Worm (Caenorhabditis elegans) whole organism, L2 larva: ENCODE results near the gene Y39A3B.8.

Source experiments
- ZK546.5 ChIP-seq: sonication (generic microtip); optimal IDR thresholded peaks from 2 replicates; lab custom pipeline; 2017; ENCODE audit warnings: missing biosample characterization, missing genetic modification characterization
- ama-1 ChIP-seq: fragments of 150-350 bp; optimal IDR thresholded peaks from 2 replicates; lab custom pipeline; 2018; ENCODE audit warnings: inconsistent platforms
- blmp-1 ChIP-seq: sonication (generic microtip); optimal IDR thresholded peaks from 2 replicates; lab custom pipeline; 2017; ENCODE audit warnings: missing genetic modification characterization, mild to moderate bottlenecking, missing compliant biosample characterization, antibody characterized with exemption, moderate library complexity; ENCODE audit not compliant: insufficient read depth
- ceh-16 ChIP-seq: fragments of 150-350 bp; optimal IDR thresholded peaks from 2 replicates; lab custom pipeline; 2014; ENCODE audit warnings: missing biosample characterization, missing genetic modification characterization
- egl-27 ChIP-seq: sonication (generic microtip); optimal IDR thresholded peaks from 3 replicates; lab custom pipeline; 2017; ENCODE audit warnings: missing biosample characterization, missing genetic modification reagents, missing genetic modification characterization
- lin-39 ChIP-seq: fragments of 150-350 bp; optimal IDR thresholded peaks from 2 replicates; lab custom pipeline; 2014; ENCODE audit warnings: missing biosample characterization, missing genetic modification reagents, missing genetic modification characterization
- lsy-2 ChIP-seq, 2 experiments: fragments of 150-350 bp in 1 of 2; sonication (generic microtip) in 1 of 2; optimal IDR thresholded peaks; 2 replicates each; lab custom pipeline; 2014 to 2017; ENCODE audit warnings: missing biosample characterization in 2 of 2, missing genetic modification characterization in 2 of 2
- nhr-77 ChIP-seq: fragments of 150-350 bp; optimal IDR thresholded peaks from 2 replicates; lab custom pipeline; 2014; ENCODE audit warnings: missing biosample characterization, missing genetic modification characterization
- snpc-4 ChIP-seq: fragments of 150-350 bp; optimal IDR thresholded peaks from 2 replicates; lab custom pipeline; 2014; ENCODE audit warnings: missing biosample characterization, missing genetic modification characterization
- ztf-11 ChIP-seq: sonication (generic microtip); optimal IDR thresholded peaks from 2 replicates; lab custom pipeline; 2017; ENCODE audit warnings: missing biosample characterization, missing genetic modification characterization

DNA sequence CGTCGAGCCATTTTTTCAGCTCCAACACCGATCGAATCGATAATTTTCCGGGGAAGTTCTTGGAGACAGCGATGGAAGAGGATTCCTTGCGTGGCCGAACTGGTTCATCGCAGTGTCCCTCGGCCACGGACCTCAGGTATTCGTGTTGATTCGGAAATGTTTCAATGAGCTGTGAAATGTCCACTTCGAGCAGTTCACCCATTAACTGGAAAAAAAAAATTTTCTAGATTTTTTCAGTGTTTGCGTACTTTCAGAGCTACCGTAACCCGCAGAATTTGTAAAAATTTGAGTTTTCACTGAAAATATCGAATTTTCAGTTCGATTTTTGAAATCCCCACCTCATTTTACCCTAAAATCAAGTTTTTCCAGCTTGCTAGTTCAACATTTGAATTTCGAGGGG, 39.9 kb upstream of the Y39A3B.8 start:
- TF ChIP-seq ama-1 (lab: Kevin White, UChicago) = no peak
- TF ChIP-seq lsy-2 (tag; optimal IDR thresholded peaks at IDR 0.05; lab: Kevin White, UChicago) = no peak
- no peak for TF ChIP-seq blmp-1 (tag; lab: Kevin White, UChicago)
- no peak for TF ChIP-seq egl-27 (tag; lab: Kevin White, UChicago)
- TF ChIP-seq snpc-4 = no peak
- no peak for TF ChIP-seq nhr-77 (tag; lab: Kevin White, UChicago)
- no peak for TF ChIP-seq lin-39 (tag; lab: Kevin White, UChicago)
- TF ChIP-seq ceh-16 = no peak
- TF ChIP-seq ztf-11 (tag; lab: Kevin White, UChicago) = no peak
- TF ChIP-seq ZK546.5 = no peak
